Worm (Caenorhabditis elegans): ENCODE data around the gene K10B3.1.

DNA sequence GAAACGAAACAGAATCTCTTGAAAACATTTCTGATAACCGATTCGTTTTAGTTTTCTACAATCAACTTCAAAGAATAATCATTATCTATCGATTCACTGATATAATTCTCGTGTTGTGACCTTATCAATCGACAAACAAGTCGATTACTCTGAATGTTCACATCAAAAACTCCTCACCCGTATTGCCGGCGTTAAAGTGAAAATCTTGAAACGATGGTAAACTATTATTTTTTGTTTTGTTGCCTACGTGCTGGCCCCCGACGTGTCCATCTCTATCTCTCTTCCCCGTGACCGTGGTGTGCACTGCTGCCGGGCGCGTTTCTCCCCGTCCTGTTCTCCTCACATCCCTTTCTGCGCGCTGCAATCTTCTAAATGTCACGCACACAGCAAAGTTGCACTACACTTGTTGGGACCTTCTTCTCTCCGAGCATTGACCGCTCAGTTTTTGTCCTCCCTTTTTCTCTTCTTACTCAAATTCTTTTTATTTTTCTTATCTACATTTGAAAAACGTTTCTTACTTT is 45.3 kb upstream of the K10B3.1 start:
- no peak for TF ChIP-seq nhr-12 (tag; optimal IDR thresholded peaks at IDR 0.05)
- TF ChIP-seq snpc-4 (tag; optimal IDR thresholded peaks at IDR 0.05) = no peak
- no peak for TF ChIP-seq elt-3 (tag; optimal IDR thresholded peaks at IDR 0.05)
- no peak for TF ChIP-seq pha-4 (tag; optimal IDR thresholded peaks at IDR 0.05)
- TF ChIP-seq flh-1 (GFP tag; optimal IDR thresholded peaks at IDR 0.05) = no peak
- no peak for TF ChIP-seq mab-5 (tag; optimal IDR thresholded peaks at IDR 0.05)
- no peak for TF ChIP-seq nhr-28 (tag; optimal IDR thresholded peaks at IDR 0.05)
- TF ChIP-seq mep-1 (tag; optimal IDR thresholded peaks at IDR 0.05) = no peak
- no peak for TF ChIP-seq ceh-83 (GFP tag; optimal IDR thresholded peaks at IDR 0.05)

Data from whole organism, mixed stage, embryonic.